Fruit fly (Drosophila melanogaster) whole organism, embryonic: ENCODE measurements around the gene Orp8.

Experiments used
- Abd-B ChIP-seq: fragments of 200-800 bp; sonication (Bioruptor generic); optimal IDR thresholded peaks from 2 replicates; lab custom pipeline; 2018; ENCODE audit warnings: missing biosample characterization, mild to moderate bottlenecking, missing genetic modification characterization, moderate library complexity
- Atf3 ChIP-seq: fragments of 200-800 bp; sonication (Bioruptor generic); optimal IDR thresholded peaks from 3 replicates; lab custom pipeline; 2016; ENCODE audit warnings: missing biosample characterization, missing genetic modification characterization
- C15 ChIP-seq: fragments of 200-800 bp; sonication (Bioruptor generic); IDR thresholded peaks from 3 replicates; pipeline ENCODE4 v1.3.6; 2022; ENCODE audit warnings: missing biosample characterization, missing genetic modification characterization
- CG10979 ChIP-seq: fragments of 200-800 bp; sonication (Bioruptor generic); optimal IDR thresholded peaks from 2 replicates; lab custom pipeline; 2018; ENCODE audit warnings: missing biosample characterization, mild to moderate bottlenecking, missing genetic modification characterization, moderate library complexity
- CG11398 ChIP-seq: fragments of 200-800 bp; sonication (Bioruptor generic); optimal IDR thresholded peaks from 2 replicates; lab custom pipeline; 2016; ENCODE audit warnings: missing biosample characterization, missing genetic modification characterization
- CG11456 ChIP-seq: fragments of 200-800 bp; sonication (Bioruptor generic); IDR thresholded peaks from 3 replicates; pipeline ENCODE4 v1.3.6; 2022; ENCODE audit warnings: missing biosample characterization, missing genetic modification characterization
- CG12071 ChIP-seq: fragments of 200-800 bp; sonication (Bioruptor generic); optimal IDR thresholded peaks from 3 replicates; lab custom pipeline; 2018; ENCODE audit warnings: missing biosample characterization, mild to moderate bottlenecking, missing genetic modification characterization
- CG12391 ChIP-seq: fragments of 200-800 bp; sonication (Bioruptor generic); optimal IDR thresholded peaks from 3 replicates; lab custom pipeline; 2018; ENCODE audit warnings: missing biosample characterization, mild to moderate bottlenecking, missing genetic modification characterization, moderate library complexity
- CG12659 ChIP-seq: fragments of 200-800 bp; sonication (Bioruptor generic); optimal IDR thresholded peaks from 3 replicates; lab custom pipeline; 2017; ENCODE audit warnings: mild to moderate bottlenecking, missing biosample characterization, missing genetic modification reagents, missing genetic modification characterization
- CG15696 ChIP-seq: fragments of 200-800 bp; sonication (Bioruptor generic); optimal IDR thresholded peaks from 2 replicates; lab custom pipeline; 2019; ENCODE audit warnings: missing biosample characterization, mild to moderate bottlenecking, missing genetic modification characterization, moderate library complexity
- CG1602 ChIP-seq: fragments of 200-800 bp; sonication (Bioruptor generic); optimal IDR thresholded peaks from 3 replicates; lab custom pipeline; 2016; ENCODE audit warnings: missing biosample characterization, missing genetic modification characterization
- CG17359 ChIP-seq: fragments of 200-800 bp; sonication (Bioruptor generic); optimal IDR thresholded peaks from 3 replicates; lab custom pipeline; 2018; ENCODE audit warnings: missing biosample characterization, mild to moderate bottlenecking, missing genetic modification characterization, moderate library complexity
- CG17829 ChIP-seq: fragments of 200-800 bp; optimal IDR thresholded peaks from 2 replicates; lab custom pipeline; 2019; ENCODE audit warnings: missing biosample characterization, mild to moderate bottlenecking, missing genetic modification characterization, moderate library complexity
- CG18011 ChIP-seq: fragments of 200-800 bp; sonication (Bioruptor generic); optimal IDR thresholded peaks from 2 replicates; lab custom pipeline; 2017; ENCODE audit warnings: missing biosample characterization, missing genetic modification characterization, mild to moderate bottlenecking, moderate library complexity, missing genotype
- CG31441 ChIP-seq: fragments of 200-800 bp; sonication (Bioruptor generic); IDR thresholded peaks from 2 replicates; pipeline ENCODE4 v1.3.6; 2022; ENCODE audit warnings: missing biosample characterization, missing genetic modification characterization
- CG3847 ChIP-seq: fragments of 200-800 bp; sonication (Bioruptor generic); IDR thresholded peaks from 2 replicates; pipeline ENCODE4 v1.3.6; 2022; ENCODE audit warnings: missing biosample characterization, missing genetic modification characterization
- CG4404 ChIP-seq: fragments of 200-800 bp; sonication (Bioruptor generic); IDR thresholded peaks from 2 replicates; pipeline ENCODE4 v1.3.6; 2022; ENCODE audit warnings: missing biosample characterization, missing genetic modification characterization
- CG4707 ChIP-seq: fragments of 200-800 bp; sonication (Bioruptor generic); optimal IDR thresholded peaks from 2 replicates; lab custom pipeline; 2018; ENCODE audit warnings: missing biosample characterization, mild to moderate bottlenecking, missing genetic modification characterization, moderate library complexity
- Fer1 ChIP-seq: fragments of 200-800 bp; sonication (Bioruptor generic); optimal IDR thresholded peaks from 2 replicates; lab custom pipeline; 2017; ENCODE audit warnings: missing biosample characterization, mild to moderate bottlenecking, missing genetic modification characterization
- HmgD ChIP-seq: fragments of 200-800 bp; sonication (Bioruptor generic); optimal IDR thresholded peaks from 3 replicates; lab custom pipeline; 2016; ENCODE audit warnings: missing biosample characterization, missing genetic modification characterization
- Hmx ChIP-seq: fragments of 200-800 bp; sonication (Bioruptor generic); optimal IDR thresholded peaks from 2 replicates; lab custom pipeline; 2016; ENCODE audit warnings: missing biosample characterization, missing genetic modification characterization
- Hr3 ChIP-seq: fragments of 200-800 bp; sonication (Bioruptor generic); optimal IDR thresholded peaks from 3 replicates; lab custom pipeline; 2016; ENCODE audit warnings: missing biosample characterization, missing genetic modification characterization
- Opbp ChIP-seq: fragments of 200-800 bp; sonication (Bioruptor generic); IDR thresholded peaks from 3 replicates; pipeline ENCODE4 v1.3.6; 2022; ENCODE audit warnings: missing biosample characterization, missing genetic modification characterization; ENCODE audit not compliant: partially characterized antibody
- Pdp1 ChIP-seq, 2 experiments: fragments of 200-800 bp; sonication (Bioruptor generic); optimal IDR thresholded peaks; 3 replicates each; lab custom pipeline; 2016; ENCODE audit warnings: missing biosample characterization in 2 of 2, missing genetic modification characterization in 2 of 2, mild to moderate bottlenecking in 1 of 2, moderate library complexity in 1 of 2
- Rx ChIP-seq: fragments of 200-800 bp; sonication (Bioruptor generic); IDR thresholded peaks from 2 replicates; pipeline ENCODE4 v1.3.6; 2022; ENCODE audit warnings: missing biosample characterization, missing genetic modification characterization
- Sin3A ChIP-seq: fragments of >200 bp; optimal IDR thresholded peaks from 2 replicates; lab custom pipeline; 2018
- cato ChIP-seq: fragments of 200-800 bp; sonication (Bioruptor generic); optimal IDR thresholded peaks from 2 replicates; lab custom pipeline; 2016; ENCODE audit warnings: missing biosample characterization, missing genetic modification characterization, borderline replicate concordance
- crol ChIP-seq: fragments of 200-800 bp; sonication (Bioruptor generic); IDR thresholded peaks from 2 replicates; pipeline ENCODE4 v1.3.6; 2022; ENCODE audit warnings: missing biosample characterization, missing genetic modification characterization
- cwo ChIP-seq: fragments of 200-800 bp; sonication (Bioruptor generic); optimal IDR thresholded peaks from 3 replicates; lab custom pipeline; 2017; ENCODE audit warnings: missing biosample characterization, missing genetic modification characterization, mild to moderate bottlenecking, moderate library complexity, missing genetic modification reagents
- dmrt11E ChIP-seq: fragments of 200-800 bp; sonication (Bioruptor generic); optimal IDR thresholded peaks from 3 replicates; lab custom pipeline; 2018; ENCODE audit warnings: missing biosample characterization, mild to moderate bottlenecking, missing genetic modification characterization, moderate library complexity
- fd102C ChIP-seq: fragments of 200-800 bp; sonication (Bioruptor generic); optimal IDR thresholded peaks from 2 replicates; lab custom pipeline; 2018; ENCODE audit warnings: missing biosample characterization, mild to moderate bottlenecking, missing genetic modification characterization, moderate library complexity
- gt ChIP-seq: fragments of 200-800 bp; sonication (Bioruptor generic); IDR thresholded peaks from 2 replicates; pipeline ENCODE4 v1.3.6; 2022; ENCODE audit warnings: missing biosample characterization, missing genetic modification characterization
- jing ChIP-seq: fragments of 200-800 bp; sonication (Bioruptor generic); optimal IDR thresholded peaks from 2 replicates; lab custom pipeline; 2018; ENCODE audit warnings: missing biosample characterization, mild to moderate bottlenecking, missing genetic modification characterization
- lbe ChIP-seq: fragments of 200-800 bp; sonication (Bioruptor generic); optimal IDR thresholded peaks from 2 replicates; lab custom pipeline; 2016; ENCODE audit warnings: missing biosample characterization, mild to moderate bottlenecking, missing genetic modification characterization
- lilli ChIP-seq: fragments of 200-800 bp; sonication (Bioruptor generic); optimal IDR thresholded peaks from 3 replicates; lab custom pipeline; 2016; ENCODE audit warnings: missing biosample characterization, missing genetic modification characterization
- lola ChIP-seq, 3 experiments: fragments of >200 bp in 2 of 3; fragments of 200-800 bp in 1 of 3; sonication (Bioruptor generic) in 1 of 3; optimal IDR thresholded peaks; 2 replicates each; lab custom pipeline; 2017 to 2019; ENCODE audit warnings: missing biosample characterization in 3 of 3, missing genetic modification characterization in 3 of 3, mild to moderate bottlenecking in 1 of 3, moderate library complexity in 1 of 3
- oc ChIP-seq: fragments of 200-800 bp; sonication (Bioruptor generic); optimal IDR thresholded peaks from 2 replicates; lab custom pipeline; 2018; ENCODE audit warnings: missing biosample characterization, mild to moderate bottlenecking, missing genetic modification characterization, moderate library complexity
- odd ChIP-seq: fragments of 200-800 bp; sonication (Bioruptor generic); optimal IDR thresholded peaks from 2 replicates; lab custom pipeline; 2017; ENCODE audit warnings: missing biosample characterization, mild to moderate bottlenecking, missing genetic modification characterization
- phol ChIP-seq: fragments of 200-800 bp; sonication (Bioruptor generic); optimal IDR thresholded peaks from 3 replicates; lab custom pipeline; 2018; ENCODE audit warnings: missing biosample characterization, mild to moderate bottlenecking, missing genetic modification characterization, moderate library complexity
- pum ChIP-seq: fragments of 200-800 bp; sonication (Bioruptor generic); optimal IDR thresholded peaks from 2 replicates; lab custom pipeline; 2016; ENCODE audit warnings: missing biosample characterization, missing genetic modification characterization
- salm ChIP-seq: fragments of 200-800 bp; sonication (Bioruptor generic); optimal IDR thresholded peaks from 2 replicates; lab custom pipeline; 2018; ENCODE audit warnings: missing biosample characterization, mild to moderate bottlenecking, missing genetic modification characterization
- so ChIP-seq: fragments of 200-800 bp; sonication (Bioruptor generic); IDR thresholded peaks from 3 replicates; pipeline ENCODE4 v1.3.6; 2022; ENCODE audit warnings: missing biosample characterization, missing genetic modification characterization
- trem ChIP-seq: fragments of 200-800 bp; optimal IDR thresholded peaks from 3 replicates; lab custom pipeline; 2019; ENCODE audit warnings: missing biosample characterization, mild to moderate bottlenecking, missing genetic modification characterization, moderate library complexity
- tx ChIP-seq: fragments of 200-800 bp; sonication (Bioruptor generic); optimal IDR thresholded peaks from 2 replicates; lab custom pipeline; 2016; ENCODE audit warnings: missing biosample characterization, missing genetic modification characterization
- vfl ChIP-seq: fragments of 200-800 bp; sonication (Bioruptor generic); optimal IDR thresholded peaks from 2 replicates; lab custom pipeline; 2016; ENCODE audit warnings: missing biosample characterization, missing genetic modification characterization
- vnd ChIP-seq: fragments of 200-800 bp; sonication (Bioruptor generic); IDR thresholded peaks from 3 replicates; pipeline ENCODE4 v1.3.6; 2022; ENCODE audit warnings: missing biosample characterization, missing genetic modification characterization; ENCODE audit not compliant: partially characterized antibody
- z ChIP-seq: fragments of 200-800 bp; sonication (Bioruptor generic); IDR thresholded peaks from 3 replicates; pipeline ENCODE4 v1.3.6; 2022; ENCODE audit warnings: missing biosample characterization, missing genetic modification characterization
- zfh2 ChIP-seq: fragments of 200-800 bp; sonication (Bioruptor generic); optimal IDR thresholded peaks from 2 replicates; lab custom pipeline; 2016; ENCODE audit warnings: missing biosample characterization, missing genetic modification characterization

Orp8 gene

DNA sequence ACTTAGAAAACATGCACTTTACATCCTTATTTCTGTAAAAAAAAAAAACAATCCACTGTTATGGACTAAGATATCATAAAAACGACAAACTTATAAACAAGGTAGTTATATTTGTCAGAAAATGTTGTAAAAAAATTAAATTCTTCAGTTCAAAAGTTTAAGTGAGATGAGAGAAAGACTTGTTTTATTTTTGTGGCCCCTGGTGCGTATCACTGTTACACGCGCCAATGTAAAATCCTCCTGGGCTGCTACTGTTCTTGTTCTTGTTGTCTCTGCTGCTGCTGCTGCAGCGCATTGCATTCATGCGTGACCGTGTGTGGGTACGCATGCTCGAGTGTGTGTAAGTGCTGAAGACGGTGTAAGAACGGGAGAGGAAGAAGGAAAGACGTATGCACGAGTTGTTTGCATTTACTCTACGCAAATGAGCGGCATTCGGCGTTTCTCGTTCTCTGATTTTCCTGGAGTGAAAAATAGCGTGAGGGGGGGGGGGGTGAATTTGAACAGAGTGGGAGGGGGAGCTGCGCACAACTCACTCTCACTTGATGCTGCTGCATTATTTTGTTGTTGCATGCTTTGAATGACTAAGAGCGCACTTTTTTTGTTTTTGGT, 25.5 kb upstream of the Orp8 start (continued):
- TF ChIP-seq lola (GFP tag; optimal IDR thresholded peaks at IDR 0.05; lab: Kevin White, UChicago) (peak in 1 of 3 experiments; percentile 1), lilli (GFP tag; lab: Kevin White, UChicago) (no peak), CG3847 (GFP tag; lab: Robert Waterston, UW) (no peak), CG17829 (tag; lab: Kevin White, UChicago) (no peak), jing (GFP tag; lab: Kevin White, UChicago) (no peak), z (peak; percentile 83), Fer1 (no peak), salm (tag; lab: Kevin White, UChicago) (no peak), oc (no peak), tx (GFP tag; lab: Kevin White, UChicago) (no peak), CG31441 (GFP tag; lab: Robert Waterston, UW) (0 out of 2 replicates have a peak, but pooled peaks have one; percentile 9), CG15696 (no peak), CG17359 (tag; lab: Kevin White, UChicago) (no peak), Hr3 (GFP tag; lab: Kevin White, UChicago) (no peak), Pdp1 (GFP tag; optimal IDR thresholded peaks at IDR 0.05; lab: Kevin White, UChicago) (no peak), fd102C (GFP tag; lab: Kevin White, UChicago) (no peak), gt (GFP tag; lab: Robert Waterston, UW) (no peak), CG18011 (no peak), pum (GFP tag; lab: Kevin White, UChicago) (no peak)

DNA sequence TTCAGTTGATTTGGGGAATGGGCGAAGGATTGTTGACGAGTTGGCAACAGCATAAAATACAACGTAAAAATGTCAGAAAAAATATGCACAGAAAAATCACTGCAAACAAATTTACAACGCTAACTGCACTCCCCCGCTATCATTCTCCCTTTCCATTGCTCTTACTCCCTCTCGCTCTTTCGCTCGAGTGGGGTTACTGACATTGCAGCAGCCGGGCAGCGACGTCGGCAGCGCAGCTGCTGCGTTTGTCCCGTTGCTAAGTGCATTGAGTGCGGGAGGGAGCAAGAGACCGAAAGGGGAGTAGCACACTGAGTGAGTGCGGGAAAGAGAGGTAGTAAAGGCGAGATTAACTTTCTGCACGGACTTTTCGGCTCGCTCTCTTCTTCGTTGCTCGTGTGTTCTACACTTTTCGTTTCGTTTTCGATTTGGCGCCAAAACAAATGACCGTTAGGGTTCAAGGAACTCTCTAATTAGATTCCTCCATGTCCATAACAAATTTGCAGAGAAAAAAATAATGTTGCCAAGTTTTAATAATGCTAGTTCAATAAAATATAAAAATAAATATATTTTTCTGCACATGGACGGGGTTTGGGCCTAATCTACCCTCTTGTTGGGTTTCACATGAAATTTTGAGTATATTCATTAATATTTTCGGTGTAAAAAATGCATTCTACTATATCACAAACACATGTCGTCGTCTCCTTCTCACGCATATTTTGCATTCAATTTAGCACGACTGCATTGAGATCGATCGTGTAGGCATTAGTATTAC, 24.8 kb upstream of the Orp8 start:
- no peak for TF ChIP-seq cato (GFP tag; lab: Kevin White, UChicago)
- TF ChIP-seq dmrt11E (tag; lab: Kevin White, UChicago): peak; percentile 9
- no peak for TF ChIP-seq CG12391 (tag; lab: Kevin White, UChicago)
- TF ChIP-seq Atf3 (GFP tag; lab: Kevin White, UChicago): no peak
- no peak for TF ChIP-seq HmgD (GFP tag; lab: Kevin White, UChicago)
- TF ChIP-seq CG12071: no peak
- TF ChIP-seq CG11398 (GFP tag; lab: Kevin White, UChicago): no peak
- TF ChIP-seq CG4404 (GFP tag; lab: Robert Waterston, UW): no peak
- peak; percentile 82 for TF ChIP-seq z
- TF ChIP-seq cwo (GFP tag; lab: Kevin White, UChicago): no peak
- TF ChIP-seq CG4707 (GFP tag; lab: Kevin White, UChicago): no peak
- no peak for TF ChIP-seq CG11456 (GFP tag; lab: Robert Waterston, UW)
- no peak for TF ChIP-seq odd (GFP tag; lab: Kevin White, UChicago)
- TF ChIP-seq CG1602 (GFP tag; lab: Kevin White, UChicago): no peak
- no peak for TF ChIP-seq C15 (GFP tag; lab: Robert Waterston, UW)
- no peak for TF ChIP-seq vnd (GFP tag; lab: Robert Waterston, UW)
- TF ChIP-seq CG10979 (tag; lab: Kevin White, UChicago): peak; percentile 7
- no peak for TF ChIP-seq CG17829 (tag; lab: Kevin White, UChicago)
- TF ChIP-seq vfl (GFP tag; lab: Kevin White, UChicago): no peak
- no peak for TF ChIP-seq Hmx (GFP tag; lab: Kevin White, UChicago)
- no peak for TF ChIP-seq trem (tag; lab: Kevin White, UChicago)
- TF ChIP-seq lbe (GFP tag; lab: Kevin White, UChicago): peak; percentile 19
- no peak for TF ChIP-seq phol (tag; lab: Kevin White, UChicago)
- no peak for TF ChIP-seq Abd-B (GFP tag; lab: Kevin White, UChicago)
- no peak for TF ChIP-seq zfh2
- TF ChIP-seq Opbp (GFP tag; lab: Robert Waterston, UW): no peak
- TF ChIP-seq Rx (GFP tag; lab: Robert Waterston, UW): no peak
- TF ChIP-seq CG12659 (GFP tag; lab: Kevin White, UChicago): no peak
- 0 out of 2 replicates have a peak, but pooled peaks have one; percentile 26 for TF ChIP-seq crol
- no peak for TF ChIP-seq so (GFP tag; lab: Robert Waterston, UW)
- TF ChIP-seq Sin3A: no peak
